Worm (Caenorhabditis elegans) whole organism, early embryonic: ENCODE results near the gene Y54G2A.72.

Source experiments
- F13C5.2 ChIP-seq: sonication (generic microtip); optimal IDR thresholded peaks from 2 replicates; lab custom pipeline; 2017; ENCODE audit warnings: mild to moderate bottlenecking, missing genetic modification characterization, inconsistent platforms, missing compliant biosample characterization
- aly-1 ChIP-seq: sonication (generic microtip); optimal IDR thresholded peaks from 2 replicates; lab custom pipeline; 2016; ENCODE audit warnings: missing genetic modification characterization, missing compliant biosample characterization
- ama-1 ChIP-seq: fragments of 150-350 bp; optimal IDR thresholded peaks from 2 replicates; lab custom pipeline; 2014
- hnd-1 ChIP-seq: sonication (generic microtip); optimal IDR thresholded peaks from 2 replicates; lab custom pipeline; 2016; ENCODE audit warnings: missing genetic modification characterization, missing compliant biosample characterization
- tra-4 ChIP-seq: sonication (generic microtip); optimal IDR thresholded peaks from 2 replicates; lab custom pipeline; 2017; ENCODE audit warnings: missing genetic modification characterization, missing compliant biosample characterization

- TF ChIP-seq tra-4, result no peak
- no peak for TF ChIP-seq hnd-1 (tag; lab: Kevin White, UChicago)
- no peak for TF ChIP-seq F13C5.2
- TF ChIP-seq ama-1 (lab: Kevin White, UChicago), result no peak
- TF ChIP-seq aly-1 (tag; lab: Kevin White, UChicago), result no peak
Measured at ce11 chrIV:2773382-2773979, 4.5 kb upstream of the Y54G2A.72 start.
